Worm (Caenorhabditis elegans) whole organism, L3 larva: ENCODE measurements around the gene F02H6.2.

ENCODE experiments used
- ZK546.5 ChIP-seq: sonication (generic microtip); optimal IDR thresholded peaks from 2 replicates; lab custom pipeline; 2017; ENCODE audit warnings: missing biosample characterization, missing genetic modification characterization
- aly-2 ChIP-seq: fragments of 150-350 bp; optimal IDR thresholded peaks from 2 replicates; lab custom pipeline; 2014; ENCODE audit warnings: missing biosample characterization, missing genetic modification characterization
- ama-1 ChIP-seq: fragments of 150-350 bp; optimal IDR thresholded peaks from 2 replicates; lab custom pipeline; 2018
- ceh-16 ChIP-seq: sonication (generic microtip); optimal IDR thresholded peaks from 2 replicates; lab custom pipeline; 2017; ENCODE audit warnings: missing biosample characterization, missing genetic modification characterization
- ceh-28 ChIP-seq: fragments of 150-350 bp; optimal IDR thresholded peaks from 2 replicates; lab custom pipeline; 2014; ENCODE audit warnings: missing biosample characterization, missing genetic modification reagents, missing genetic modification characterization
- ceh-82 ChIP-seq: fragments of 150-350 bp; optimal IDR thresholded peaks from 2 replicates; lab custom pipeline; 2014; ENCODE audit warnings: missing biosample characterization, missing genetic modification characterization
- egl-27 ChIP-seq: sonication (generic microtip); optimal IDR thresholded peaks from 4 replicates; lab custom pipeline; 2017; ENCODE audit warnings: missing biosample characterization, missing genetic modification reagents, missing genetic modification characterization
- elt-1 ChIP-seq: fragments of 150-350 bp; optimal IDR thresholded peaks from 2 replicates; lab custom pipeline; 2014; ENCODE audit warnings: missing biosample characterization, missing genetic modification characterization
- elt-2 ChIP-seq: sonication (generic microtip); optimal IDR thresholded peaks from 2 replicates; lab custom pipeline; 2016; ENCODE audit warnings: missing genetic modification reagents, mild to moderate bottlenecking, missing genetic modification characterization, missing compliant biosample characterization
- elt-3 ChIP-seq, 3 experiments: fragments of 150-350 bp in 1 of 3; sonication (generic microtip) in 2 of 3; optimal IDR thresholded peaks; 2 replicates in 2 of 3; 4 replicates in 1 of 3; lab custom pipeline; 2014 to 2017; ENCODE audit warnings: missing biosample characterization in 3 of 3, missing genetic modification characterization in 3 of 3
- eor-1 ChIP-seq, 2 experiments: fragments of 150-350 bp; optimal IDR thresholded peaks; 2 replicates each; lab custom pipeline; 2014 to 2018; ENCODE audit warnings: missing biosample characterization in 2 of 2, missing genetic modification characterization in 2 of 2
- fkh-10 ChIP-seq: sonication (generic microtip); optimal IDR thresholded peaks from 2 replicates; lab custom pipeline; 2017; ENCODE audit warnings: missing biosample characterization, missing genetic modification reagents, missing genetic modification characterization
- fkh-2 ChIP-seq: fragments of 150-350 bp; optimal IDR thresholded peaks from 2 replicates; lab custom pipeline; 2014; ENCODE audit warnings: missing biosample characterization, missing genetic modification reagents, missing genetic modification characterization
- fos-1 ChIP-seq: fragments of 150-350 bp; optimal IDR thresholded peaks from 2 replicates; lab custom pipeline; 2014; ENCODE audit warnings: missing biosample characterization, missing genetic modification characterization
- hmg-11 ChIP-seq: sonication (generic microtip); optimal IDR thresholded peaks from 2 replicates; lab custom pipeline; 2016; ENCODE audit warnings: missing genetic modification characterization, missing compliant biosample characterization
- jun-1 ChIP-seq: fragments of 150-350 bp; optimal IDR thresholded peaks from 2 replicates; lab custom pipeline; 2014; ENCODE audit warnings: missing biosample characterization, missing genetic modification reagents, missing genetic modification characterization
- lin-15B ChIP-seq: fragments of 150-350 bp; optimal IDR thresholded peaks from 2 replicates; lab custom pipeline; 2014; ENCODE audit warnings: missing biosample characterization, missing genetic modification characterization
- lin-39 ChIP-seq: fragments of 150-350 bp; optimal IDR thresholded peaks from 2 replicates; lab custom pipeline; 2018; ENCODE audit warnings: missing biosample characterization, missing genetic modification reagents, missing genetic modification characterization
- lsy-12 ChIP-seq: sonication (generic microtip); optimal IDR thresholded peaks from 2 replicates; lab custom pipeline; 2016; ENCODE audit warnings: mild to moderate bottlenecking, missing genetic modification characterization, missing compliant biosample characterization
- mdl-1 ChIP-seq: fragments of 150-350 bp; optimal IDR thresholded peaks from 2 replicates; lab custom pipeline; 2014; ENCODE audit warnings: missing biosample characterization, missing genetic modification characterization
- mml-1 ChIP-seq: fragments of 150-350 bp; sonication (generic microtip); optimal IDR thresholded peaks from 3 replicates; lab custom pipeline; 2014; ENCODE audit warnings: missing biosample characterization, missing genetic modification characterization
- nfya-1 ChIP-seq: sonication (generic microtip); optimal IDR thresholded peaks from 2 replicates; lab custom pipeline; 2017; ENCODE audit warnings: missing genetic modification characterization, mild to moderate bottlenecking, missing compliant biosample characterization, antibody characterized with exemption, moderate library complexity; ENCODE audit not compliant: insufficient read depth
- nhr-11 ChIP-seq: fragments of 150-350 bp; optimal IDR thresholded peaks from 2 replicates; lab custom pipeline; 2014; ENCODE audit warnings: missing biosample characterization, missing genetic modification characterization
- nhr-12 ChIP-seq: fragments of 150-350 bp; optimal IDR thresholded peaks from 2 replicates; lab custom pipeline; 2014; ENCODE audit warnings: missing biosample characterization, missing genetic modification characterization
- nhr-25 ChIP-seq: sonication (generic microtip); optimal IDR thresholded peaks from 2 replicates; lab custom pipeline; 2017; ENCODE audit warnings: missing biosample characterization, missing genetic modification characterization
- nhr-28 ChIP-seq: fragments of 150-350 bp; optimal IDR thresholded peaks from 2 replicates; lab custom pipeline; 2014; ENCODE audit warnings: missing biosample characterization, missing genetic modification characterization
- nhr-43 ChIP-seq: sonication (generic microtip); optimal IDR thresholded peaks from 2 replicates; lab custom pipeline; 2016; ENCODE audit warnings: mild to moderate bottlenecking, missing genetic modification characterization, missing compliant biosample characterization; ENCODE audit not compliant: poor library complexity, severe bottlenecking
- nhr-77 ChIP-seq: fragments of 150-350 bp; optimal IDR thresholded peaks from 2 replicates; lab custom pipeline; 2014; ENCODE audit warnings: missing biosample characterization, missing genetic modification characterization
- pha-4 ChIP-seq: fragments of 150-350 bp; optimal IDR thresholded peaks from 2 replicates; lab custom pipeline; 2014; ENCODE audit warnings: missing biosample characterization, missing genetic modification reagents, missing genetic modification characterization
- pqm-1 ChIP-seq: fragments of 150-350 bp; optimal IDR thresholded peaks from 2 replicates; lab custom pipeline; 2017; ENCODE audit warnings: missing biosample characterization, missing genetic modification characterization, inconsistent platforms
- skn-1 ChIP-seq: fragments of 150-350 bp; optimal IDR thresholded peaks from 2 replicates; lab custom pipeline; 2014; ENCODE audit warnings: missing biosample characterization, missing genetic modification characterization
- snpc-4 ChIP-seq: fragments of 150-350 bp; optimal IDR thresholded peaks from 2 replicates; lab custom pipeline; 2014; ENCODE audit warnings: missing biosample characterization, missing genetic modification characterization
- tbx-2 ChIP-seq: sonication (generic microtip); optimal IDR thresholded peaks from 2 replicates; lab custom pipeline; 2016; ENCODE audit warnings: mild to moderate bottlenecking, missing genetic modification characterization, missing compliant biosample characterization
- unc-39 ChIP-seq: sonication (generic microtip); optimal IDR thresholded peaks from 4 replicates; lab custom pipeline; 2017; ENCODE audit warnings: missing biosample characterization, missing genetic modification characterization
- unc-62 ChIP-seq: fragments of 150-350 bp; sonication (generic microtip); optimal IDR thresholded peaks from 4 replicates; lab custom pipeline; 2014; ENCODE audit warnings: missing biosample characterization, missing genetic modification reagents, missing genetic modification characterization
- zag-1 ChIP-seq: fragments of 150-350 bp; optimal IDR thresholded peaks from 2 replicates; lab custom pipeline; 2014; ENCODE audit warnings: missing biosample characterization, missing genetic modification characterization
- ztf-4 ChIP-seq: fragments of 150-350 bp; optimal IDR thresholded peaks from 2 replicates; lab custom pipeline; 2014; ENCODE audit warnings: missing biosample characterization, missing genetic modification characterization

F02H6.2 gene

ce11 chrIV:14219714-14220113 lies 23.4 kb downstream of the F02H6.2 start, which contains the start of gene sqrd-1:
Gene sqrd-1, plus strand, starts transcription at chrIV:14219871.
- TF ChIP-seq elt-2 (tag; lab: Kevin White, UChicago), result peak; percentile 8
- no peak for TF ChIP-seq eor-1 (tag; optimal IDR thresholded peaks at IDR 0.05; lab: Kevin White, UChicago)
- TF ChIP-seq pqm-1 (tag; lab: Kevin White, UChicago), result peak; percentile 81
- TF ChIP-seq elt-1 (tag; lab: Kevin White, UChicago), result peak; percentile 80
- TF ChIP-seq unc-39 (tag; lab: Kevin White, UChicago), result no peak
- TF ChIP-seq nhr-43 (tag; lab: Kevin White, UChicago), result no peak
- TF ChIP-seq nhr-25 (tag; lab: Kevin White, UChicago), result peak; percentile 17
- TF ChIP-seq ama-1 (lab: Kevin White, UChicago), result peak; percentile 83
- peak; percentile 11 for TF ChIP-seq nfya-1 (tag; lab: Kevin White, UChicago)
- no peak for TF ChIP-seq fkh-2 (tag; lab: Kevin White, UChicago)
- no peak for TF ChIP-seq hmg-11 (tag; lab: Kevin White, UChicago)
- no peak for TF ChIP-seq ceh-16 (tag; lab: Kevin White, UChicago)
- peak; percentile 75 for TF ChIP-seq pha-4 (tag; lab: Kevin White, UChicago)
- no peak for TF ChIP-seq mdl-1

- TF ChIP-seq nhr-28 (tag; lab: Kevin White, UChicago), result no peak
- TF ChIP-seq nhr-43 (tag; lab: Kevin White, UChicago), result peak; percentile 62
- TF ChIP-seq hmg-11 (tag; lab: Kevin White, UChicago), result peak; percentile 82
- TF ChIP-seq elt-3 (tag; optimal IDR thresholded peaks at IDR 0.05; lab: Kevin White, UChicago), result no peak
- TF ChIP-seq elt-2 (tag; lab: Kevin White, UChicago), result peak; percentile 9
- TF ChIP-seq ceh-28 (tag; lab: Kevin White, UChicago), result no peak
- peak; percentile 16 for TF ChIP-seq lin-39 (tag; lab: Kevin White, UChicago)
- peak; percentile 78 for TF ChIP-seq snpc-4
Observed at ce11 chrIV:14224912-14225311, 28.6 kb downstream of the F02H6.2 start.

ce11 chrIV:14227138-14227537 lies 30.9 kb downstream of the F02H6.2 start:
- TF ChIP-seq nhr-77 (tag; lab: Kevin White, UChicago), result no peak
- no peak for TF ChIP-seq elt-1 (tag; lab: Kevin White, UChicago)
- TF ChIP-seq, all 47 proteins: peak for 0

DNA sequence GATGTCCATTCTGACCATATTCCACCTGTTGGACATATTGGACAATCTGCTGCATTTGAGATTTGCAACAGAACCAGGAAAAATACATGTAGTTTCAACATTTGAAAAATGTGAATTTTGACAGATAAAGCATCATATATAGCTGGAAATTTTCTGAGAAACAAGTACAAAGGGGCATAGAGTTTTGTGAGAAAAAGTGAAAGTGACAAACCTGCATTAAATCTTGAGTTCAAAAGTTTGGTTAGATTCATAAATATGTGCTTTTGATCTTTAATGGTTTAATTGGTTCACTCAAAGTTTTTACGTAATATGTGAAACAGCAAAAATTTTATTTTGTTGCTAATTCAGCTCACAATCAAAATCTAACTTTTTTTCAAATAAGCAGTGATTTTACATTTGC lies 31.8 kb downstream of the F02H6.2 start, which contains the start of gene F02H6.7:
Gene F02H6.7 (minus strand): TSS at position 101 of the 400 bp plus-strand sequence.
- TF ChIP-seq nhr-11 (tag; lab: Kevin White, UChicago) (no peak), fkh-10 (GFP tag; lab: Kevin White, UChicago) (no peak), ZK546.5 (tag; lab: Kevin White, UChicago) (no peak), snpc-4 (no peak), egl-27 (tag; lab: Kevin White, UChicago) (no peak), unc-62 (GFP tag; lab: Kevin White, UChicago) (no peak), jun-1 (tag; lab: Kevin White, UChicago) (no peak), ama-1 (lab: Kevin White, UChicago) (no peak), lsy-12 (tag; lab: Kevin White, UChicago) (no peak), elt-2 (tag; lab: Kevin White, UChicago) (no peak), nfya-1 (tag; lab: Kevin White, UChicago) (no peak), lin-39 (tag; lab: Kevin White, UChicago) (no peak), ztf-4 (tag; lab: Kevin White, UChicago) (no peak), mdl-1 (no peak), nhr-25 (tag; lab: Kevin White, UChicago) (no peak), nhr-43 (tag; lab: Kevin White, UChicago) (no peak), hmg-11 (tag; lab: Kevin White, UChicago) (no peak), nhr-12 (tag; lab: Kevin White, UChicago) (no peak), skn-1 (tag; lab: Kevin White, UChicago) (no peak), pqm-1 (tag; lab: Kevin White, UChicago) (no peak)

DNA sequence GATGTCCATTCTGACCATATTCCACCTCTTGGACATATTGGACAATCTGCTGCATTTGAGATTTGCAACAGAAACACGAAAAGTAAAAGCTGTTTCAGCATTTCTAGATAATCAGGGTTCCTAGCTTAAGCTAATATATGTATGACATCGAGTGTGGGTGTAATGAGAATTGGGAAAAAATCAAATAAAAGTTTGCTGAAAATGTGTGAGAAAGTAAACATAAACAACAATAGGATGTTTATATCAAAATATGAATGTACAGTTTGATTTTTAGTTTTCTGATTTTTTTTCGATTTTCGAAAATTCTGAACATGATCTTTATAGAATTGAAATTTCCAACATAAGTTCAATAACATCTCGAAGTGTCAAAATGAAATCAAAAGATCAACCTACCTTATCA lies 34.5 kb downstream of the F02H6.2 start, which contains the start of gene F02H6.6:
Gene F02H6.6 (minus strand): TSS at position 101 of the 400 bp plus-strand sequence.
- TF ChIP-seq hmg-11 (tag; lab: Kevin White, UChicago) (no peak), fos-1 (tag; lab: Kevin White, UChicago) (no peak), mml-1 (tag; lab: Kevin White, UChicago) (no peak), ceh-82 (tag; lab: Kevin White, UChicago) (no peak), ama-1 (lab: Kevin White, UChicago) (no peak), zag-1 (tag; lab: Kevin White, UChicago) (no peak), elt-2 (tag; lab: Kevin White, UChicago) (no peak), tbx-2 (no peak), lsy-12 (tag; lab: Kevin White, UChicago) (no peak), aly-2 (tag; lab: Kevin White, UChicago) (no peak), mdl-1 (no peak), pqm-1 (tag; lab: Kevin White, UChicago) (no peak), eor-1 (tag; optimal IDR thresholded peaks at IDR 0.05; lab: Kevin White, UChicago) (no peak), nhr-28 (tag; lab: Kevin White, UChicago) (no peak), lin-15B (tag; lab: Kevin White, UChicago) (no peak), ZK546.5 (tag; lab: Kevin White, UChicago) (no peak), skn-1 (tag; lab: Kevin White, UChicago) (no peak), nhr-12 (tag; lab: Kevin White, UChicago) (no peak)
- TF ChIP-seq, all 47 proteins: peak for 0
